Fruit fly (Drosophila melanogaster): Measurements from ENCODE around the gene RSG7.

- no peak for TF ChIP-seq CTCF (optimal IDR thresholded peaks at IDR 0.05)
- no peak for TF ChIP-seq CG8478 (optimal IDR thresholded peaks at IDR 0.05)
Observed at dm6 chrX:16867622-16868021, 23.4 kb upstream of the RSG7 start.
